Fruit fly (Drosophila melanogaster) whole organism, wandering third instar larva: Measurements from ENCODE around the gene bru3.

Experiments
- Abd-B ChIP-seq: fragments of >200 bp; optimal IDR thresholded peaks from 2 replicates; lab custom pipeline; 2017; ENCODE audit warnings: missing biosample characterization, missing genetic modification characterization
- Dfd ChIP-seq: fragments of >200 bp; optimal IDR thresholded peaks from 2 replicates; lab custom pipeline; 2017; ENCODE audit warnings: missing biosample characterization, missing genetic modification characterization
- GATAd ChIP-seq: sonication (Bioruptor generic); optimal IDR thresholded peaks from 2 replicates; lab custom pipeline; 2016; ENCODE audit warnings: missing biosample characterization, missing genetic modification characterization
- Hnf4 ChIP-seq: fragments of 200-800 bp; sonication (Bioruptor generic); optimal IDR thresholded peaks from 2 replicates; lab custom pipeline; 2016; ENCODE audit warnings: missing biosample characterization, mild to moderate bottlenecking, missing genetic modification characterization
- Hr83 ChIP-seq: fragments of 200-300 bp; sonication (Bioruptor generic); optimal IDR thresholded peaks from 2 replicates; lab custom pipeline; 2016; ENCODE audit warnings: missing biosample characterization, mild to moderate bottlenecking, missing genetic modification characterization, moderate library complexity; ENCODE audit not compliant: poor library complexity, severe bottlenecking
- Jra ChIP-seq: sonication (Bioruptor generic); optimal IDR thresholded peaks from 2 replicates; lab custom pipeline; 2016; ENCODE audit warnings: missing biosample characterization, missing genetic modification characterization
- Mio ChIP-seq: sonication (Bioruptor generic); optimal IDR thresholded peaks from 2 replicates; lab custom pipeline; 2016; ENCODE audit warnings: missing biosample characterization, missing genetic modification characterization
- Myc ChIP-seq: fragments of >200 bp; optimal IDR thresholded peaks from 2 replicates; lab custom pipeline; 2017
- N ChIP-seq: fragments of >200 bp; optimal IDR thresholded peaks from 2 replicates; lab custom pipeline; 2018; ENCODE audit warnings: missing biosample characterization, missing external identifiers, missing genetic modification characterization
- OdsH ChIP-seq: fragments of 200-800 bp; sonication (Bioruptor generic); optimal IDR thresholded peaks from 2 replicates; lab custom pipeline; 2016; ENCODE audit warnings: missing biosample characterization, mild to moderate bottlenecking, missing genetic modification characterization
- Rel ChIP-seq, 2 experiments: fragments of 200-800 bp; sonication (Bioruptor generic) in 1 of 2; optimal IDR thresholded peaks; 2 replicates in 1 of 2; 3 replicates in 1 of 2; lab custom pipeline; 2016 to 2019; ENCODE audit warnings: mild to moderate bottlenecking in 2 of 2, missing biosample characterization in 2 of 2, missing genetic modification characterization in 2 of 2, moderate library complexity in 1 of 2
- Sp1 ChIP-seq: fragments of 200-800 bp; sonication (Bioruptor generic); optimal IDR thresholded peaks from 3 replicates; lab custom pipeline; 2019; ENCODE audit warnings: missing biosample characterization, mild to moderate bottlenecking, missing genetic modification characterization, moderate library complexity
- Vsx2 ChIP-seq: fragments of 200-300, 225-300 bp; sonication (Bioruptor generic); optimal IDR thresholded peaks from 2 replicates; lab custom pipeline; 2018; ENCODE audit warnings: missing biosample characterization, missing genetic modification characterization; ENCODE audit not compliant: partially characterized antibody
- br ChIP-seq: fragments of 200-800 bp; sonication (Bioruptor generic); optimal IDR thresholded peaks from 2 replicates; lab custom pipeline; 2016; ENCODE audit warnings: missing biosample characterization, missing genetic modification characterization
- brk ChIP-seq: fragments of 200-800 bp; sonication (Bioruptor generic); optimal IDR thresholded peaks from 2 replicates; lab custom pipeline; 2016; ENCODE audit warnings: missing biosample characterization, mild to moderate bottlenecking, missing genetic modification characterization
- dmrt93B ChIP-seq: fragments of 200-800 bp; sonication (Bioruptor generic); optimal IDR thresholded peaks from 2 replicates; lab custom pipeline; 2018; ENCODE audit warnings: missing biosample characterization, mild to moderate bottlenecking, missing genetic modification characterization
- dsf ChIP-seq: sonication (Bioruptor generic); optimal IDR thresholded peaks from 2 replicates; lab custom pipeline; 2016; ENCODE audit warnings: missing biosample characterization, missing genetic modification characterization, borderline replicate concordance
- ey ChIP-seq: fragments of 200-800 bp; sonication (Bioruptor generic); optimal IDR thresholded peaks from 2 replicates; lab custom pipeline; 2016; ENCODE audit warnings: missing biosample characterization, missing genetic modification characterization
- foxo ChIP-seq, 2 experiments: fragments of 200-800 bp; sonication (Bioruptor generic); optimal IDR thresholded peaks; 2 replicates in 1 of 2; 3 replicates in 1 of 2; lab custom pipeline; 2016 to 2017; ENCODE audit warnings: missing biosample characterization in 2 of 2, missing genetic modification characterization in 2 of 2
- fru ChIP-seq: fragments of 200-800 bp; sonication (Bioruptor generic); optimal IDR thresholded peaks from 3 replicates; lab custom pipeline; 2016; ENCODE audit warnings: missing biosample characterization, mild to moderate bottlenecking, missing genetic modification characterization
- h ChIP-seq: fragments of 200-800 bp; sonication (Bioruptor generic); optimal IDR thresholded peaks from 3 replicates; lab custom pipeline; 2016; ENCODE audit warnings: missing biosample characterization, mild to moderate bottlenecking, missing genetic modification characterization
- jim ChIP-seq: fragments of 175-275, 200-325 bp; sonication (Bioruptor generic); optimal IDR thresholded peaks from 2 replicates; lab custom pipeline; 2016; ENCODE audit warnings: missing biosample characterization, mild to moderate bottlenecking, missing genetic modification characterization
- lola ChIP-seq: fragments of >200 bp; optimal IDR thresholded peaks from 2 replicates; lab custom pipeline; 2017; ENCODE audit warnings: missing biosample characterization, missing genetic modification characterization
- pan ChIP-seq: fragments of >200 bp; optimal IDR thresholded peaks from 2 replicates; lab custom pipeline; 2017
- psq ChIP-seq: fragments of 200-800 bp; sonication (Bioruptor generic); optimal IDR thresholded peaks from 3 replicates; lab custom pipeline; 2017; ENCODE audit warnings: missing biosample characterization, mild to moderate bottlenecking, missing genetic modification characterization, moderate library complexity
- sage ChIP-seq: fragments of 200-800 bp; sonication (Bioruptor generic); optimal IDR thresholded peaks from 2 replicates; lab custom pipeline; 2016; ENCODE audit warnings: missing biosample characterization, mild to moderate bottlenecking, missing genetic modification characterization
- sv ChIP-seq: fragments of 200-800 bp; sonication (Bioruptor generic); optimal IDR thresholded peaks from 3 replicates; lab custom pipeline; 2016; ENCODE audit warnings: missing biosample characterization, missing genetic modification characterization
- tai ChIP-seq: sonication (Bioruptor generic); optimal IDR thresholded peaks from 2 replicates; lab custom pipeline; 2016; ENCODE audit warnings: missing biosample characterization, missing genetic modification characterization
- usp ChIP-seq: fragments of >200 bp; optimal IDR thresholded peaks from 2 replicates; lab custom pipeline; 2017; ENCODE audit warnings: missing biosample characterization, missing genetic modification characterization
- woc ChIP-seq: sonication (Bioruptor generic); optimal IDR thresholded peaks from 2 replicates; lab custom pipeline; 2016; ENCODE audit warnings: missing biosample characterization, mild to moderate bottlenecking, missing genetic modification characterization

bru3 gene

dm6 chr3L:13660582-13660981, 142.6 kb downstream of the bru3 start:
- no peak for TF ChIP-seq ey
- no peak for TF ChIP-seq psq
- no peak for TF ChIP-seq sage (GFP tag; lab: Kevin White, UChicago)
- no peak for TF ChIP-seq tai (GFP tag; lab: Kevin White, UChicago)
- TF ChIP-seq foxo (GFP tag; optimal IDR thresholded peaks at IDR 0.05; lab: Kevin White, UChicago), result no peak
- TF ChIP-seq Hr83 (GFP tag; lab: Kevin White, UChicago), result no peak
- no peak for TF ChIP-seq br (GFP tag; lab: Kevin White, UChicago)
- no peak for TF ChIP-seq Jra (GFP tag; lab: Kevin White, UChicago)
- no peak for TF ChIP-seq Sp1 (GFP tag; lab: Kevin White, UChicago)
- no peak for TF ChIP-seq lola
- no peak for TF ChIP-seq Myc (lab: Kevin White, UChicago)
- TF ChIP-seq OdsH (GFP tag; lab: Kevin White, UChicago), result no peak
- TF ChIP-seq pan (lab: Kevin White, UChicago), result no peak
- TF ChIP-seq Hnf4 (GFP tag; lab: Kevin White, UChicago), result no peak
- TF ChIP-seq, all 38 proteins: peak for 0

DNA sequence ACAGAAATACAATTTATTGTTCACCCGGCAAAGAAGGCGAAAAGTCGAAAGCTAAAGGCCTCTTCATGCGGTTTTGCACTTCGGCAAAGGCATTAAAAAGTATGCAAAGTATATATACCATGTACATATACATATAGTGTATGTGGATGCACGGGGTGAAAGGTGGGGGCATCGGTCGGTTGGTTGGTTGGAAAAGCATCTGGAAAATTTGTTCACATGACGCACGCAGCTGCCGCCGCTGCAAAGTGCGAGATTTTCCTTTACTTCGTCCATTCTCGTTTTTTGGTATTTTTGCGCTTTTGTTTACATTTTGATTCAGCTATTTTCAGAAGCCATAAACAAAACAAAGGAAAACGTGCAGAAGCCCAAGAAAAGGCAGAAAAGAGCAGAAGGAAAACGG, 143.2 kb downstream of the bru3 start:
- TF ChIP-seq OdsH (GFP tag; lab: Kevin White, UChicago) (no peak), fru (GFP tag; lab: Kevin White, UChicago) (no peak), Dfd (GFP tag; lab: Kevin White, UChicago) (no peak), Hnf4 (GFP tag; lab: Kevin White, UChicago) (no peak), sv (GFP tag; lab: Kevin White, UChicago) (no peak), Hr83 (GFP tag; lab: Kevin White, UChicago) (no peak), dsf (GFP tag; lab: Kevin White, UChicago) (no peak), Vsx2 (no peak), Mio (GFP tag; lab: Kevin White, UChicago) (no peak)

DNA sequence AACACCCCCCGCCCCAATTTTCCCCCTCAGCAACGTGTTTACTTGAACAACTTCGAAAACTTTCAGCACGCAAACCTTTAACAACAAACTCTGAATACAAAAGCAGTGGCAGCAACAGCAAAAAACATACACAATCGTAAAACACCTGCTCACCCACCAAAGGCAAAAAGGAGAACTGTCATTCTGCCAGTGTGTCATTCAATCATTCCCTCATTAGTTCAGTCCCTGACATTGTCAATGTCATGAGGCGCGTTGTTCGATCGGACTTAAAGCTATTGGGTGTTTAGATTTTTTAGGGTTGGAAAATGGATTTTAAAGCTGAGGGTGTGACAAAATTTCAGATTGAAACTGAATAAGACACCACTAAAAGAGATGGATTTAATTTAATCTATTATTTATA, 144.5 kb downstream of the bru3 start:
- TF ChIP-seq sv (GFP tag; lab: Kevin White, UChicago), result no peak
- no peak for TF ChIP-seq br (GFP tag; lab: Kevin White, UChicago)
- TF ChIP-seq Rel (GFP tag; optimal IDR thresholded peaks at IDR 0.05; lab: Kevin White, UChicago), result no peak
- TF ChIP-seq Rel (tag; optimal IDR thresholded peaks at IDR 0.05; lab: Kevin White, UChicago), result no peak
- no peak for TF ChIP-seq woc
- TF ChIP-seq N (GFP tag; lab: Kevin White, UChicago), result no peak
- TF ChIP-seq GATAd (GFP tag; lab: Kevin White, UChicago), result no peak
- no peak for TF ChIP-seq Jra (GFP tag; lab: Kevin White, UChicago)
- TF ChIP-seq foxo (GFP tag; optimal IDR thresholded peaks at IDR 0.05; lab: Kevin White, UChicago), result no peak
- no peak for TF ChIP-seq fru (GFP tag; lab: Kevin White, UChicago)
- TF ChIP-seq brk (GFP tag; lab: Kevin White, UChicago), result no peak
- no peak for TF ChIP-seq Abd-B

- TF ChIP-seq fru (GFP tag; lab: Kevin White, UChicago), result no peak
- TF ChIP-seq h, result no peak
- TF ChIP-seq Hnf4 (GFP tag; lab: Kevin White, UChicago), result no peak
- no peak for TF ChIP-seq dmrt93B (GFP tag; lab: Kevin White, UChicago)
- no peak for TF ChIP-seq Jra (GFP tag; lab: Kevin White, UChicago)
- no peak for TF ChIP-seq usp (GFP tag; lab: Kevin White, UChicago)
Observed at dm6 chr3L:13648014-13648413, 155.2 kb downstream of the bru3 start.

- TF ChIP-seq Sp1 (GFP tag; lab: Kevin White, UChicago), result no peak
- no peak for TF ChIP-seq fru (GFP tag; lab: Kevin White, UChicago)
- no peak for TF ChIP-seq brk (GFP tag; lab: Kevin White, UChicago)
- TF ChIP-seq sv (GFP tag; lab: Kevin White, UChicago), result no peak
- TF ChIP-seq usp (GFP tag; lab: Kevin White, UChicago), result no peak
- TF ChIP-seq Hnf4 (GFP tag; lab: Kevin White, UChicago), result no peak
- TF ChIP-seq psq, result no peak
- TF ChIP-seq woc, result no peak
- no peak for TF ChIP-seq pan (lab: Kevin White, UChicago)
- TF ChIP-seq dsf (GFP tag; lab: Kevin White, UChicago), result no peak
- no peak for TF ChIP-seq jim (GFP tag; lab: Kevin White, UChicago)
- TF ChIP-seq Jra (GFP tag; lab: Kevin White, UChicago), result no peak
Observed at dm6 chr3L:13646044-13646443, 157.2 kb downstream of the bru3 start.
